Worm (Caenorhabditis elegans) whole organism, mixed stage, embryonic: ENCODE measurements around the gene srx-101.

Experiments
- ceh-43 ChIP-seq: fragments of 200-800 bp; sonication (Bioruptor generic); optimal IDR thresholded peaks from 2 replicates; lab custom pipeline; 2018; ENCODE audit warnings: mild to moderate bottlenecking, missing genetic modification characterization, moderate library complexity, missing compliant biosample characterization
- ces-1 ChIP-seq: fragments of 150-350 bp; optimal IDR thresholded peaks from 2 replicates; lab custom pipeline; 2014; ENCODE audit warnings: missing biosample characterization, missing genetic modification reagents, missing genetic modification characterization
- elt-1 ChIP-seq: sonication (generic microtip); optimal IDR thresholded peaks from 2 replicates; lab custom pipeline; 2017; ENCODE audit warnings: missing genetic modification characterization, mild to moderate bottlenecking, missing compliant biosample characterization, antibody characterized with exemption, moderate library complexity, borderline replicate concordance; ENCODE audit not compliant: insufficient read depth
- elt-3 ChIP-seq: fragments of 150-350 bp; optimal IDR thresholded peaks from 2 replicates; lab custom pipeline; 2014; ENCODE audit warnings: missing biosample characterization, missing genetic modification characterization
- mep-1 ChIP-seq: fragments of 150-350 bp; optimal IDR thresholded peaks from 2 replicates; lab custom pipeline; 2017; ENCODE audit warnings: missing biosample characterization, missing genetic modification reagents, missing genetic modification characterization, inconsistent platforms
- nhr-12 ChIP-seq: fragments of 150-350 bp; optimal IDR thresholded peaks from 2 replicates; lab custom pipeline; 2014; ENCODE audit warnings: missing biosample characterization, missing genetic modification characterization
- nhr-237 ChIP-seq: fragments of 150-350 bp; optimal IDR thresholded peaks from 2 replicates; lab custom pipeline; 2014; ENCODE audit warnings: missing biosample characterization, missing genetic modification characterization
- nhr-76 ChIP-seq: sonication (generic microtip); optimal IDR thresholded peaks from 2 replicates; lab custom pipeline; 2017; ENCODE audit warnings: missing biosample characterization, missing genetic modification characterization
- pha-4 ChIP-seq: fragments of 150-350 bp; optimal IDR thresholded peaks from 2 replicates; lab custom pipeline; 2018; ENCODE audit warnings: missing biosample characterization, missing genetic modification reagents, missing genetic modification characterization
- unc-62 ChIP-seq: fragments of 150-350 bp; optimal IDR thresholded peaks from 2 replicates; lab custom pipeline; 2014; ENCODE audit warnings: missing biosample characterization, missing genetic modification reagents, missing genetic modification characterization
- ztf-11 ChIP-seq: fragments of 150-350 bp; optimal IDR thresholded peaks from 2 replicates; lab custom pipeline; 2014; ENCODE audit warnings: missing biosample characterization, missing genetic modification characterization

- TF ChIP-seq ztf-11 (tag; lab: Kevin White, UChicago) (no peak), pha-4 (tag; lab: Kevin White, UChicago) (no peak), ces-1 (no peak), nhr-76 (tag; lab: Kevin White, UChicago) (no peak), nhr-237 (tag; lab: Kevin White, UChicago) (no peak), unc-62 (GFP tag; lab: Kevin White, UChicago) (no peak), mep-1 (no peak), elt-1 (no peak), nhr-12 (no peak), elt-3 (no peak), ceh-43 (GFP tag; lab: Kevin White, UChicago) (no peak)
Measured at ce11 chrII:3675176-3675575, 15.4 kb downstream of the srx-101 start, which contains the start of gene F19B10.2.
